Fruit fly (Drosophila melanogaster) whole organism, embryonic: ENCODE data around the gene CG34332.

ENCODE experiments used
- Abd-B ChIP-seq: fragments of 200-800 bp; sonication (Bioruptor generic); optimal IDR thresholded peaks from 2 replicates; lab custom pipeline; 2018; ENCODE audit warnings: missing biosample characterization, mild to moderate bottlenecking, missing genetic modification characterization, moderate library complexity
- Bgb ChIP-seq: fragments of 200-800 bp; sonication (Bioruptor generic); IDR thresholded peaks from 2 replicates; pipeline ENCODE4 v1.3.6; 2022; ENCODE audit warnings: missing biosample characterization, missing genetic modification characterization; ENCODE audit not compliant: partially characterized antibody
- CG11504 ChIP-seq: fragments of 200-800 bp; sonication (Bioruptor generic); optimal IDR thresholded peaks from 3 replicates; lab custom pipeline; 2019; ENCODE audit warnings: missing biosample characterization, mild to moderate bottlenecking, missing genetic modification characterization, moderate library complexity
- CG14965 ChIP-seq: fragments of 200-800 bp; sonication (Bioruptor generic); optimal IDR thresholded peaks from 2 replicates; lab custom pipeline; 2016; ENCODE audit warnings: missing biosample characterization, missing genetic modification characterization, borderline replicate concordance
- CG15479 ChIP-seq: fragments of 200-800 bp; sonication (Bioruptor generic); optimal IDR thresholded peaks from 3 replicates; lab custom pipeline; 2019; ENCODE audit warnings: missing biosample characterization, mild to moderate bottlenecking, missing genetic modification characterization, moderate library complexity
- CG15514 ChIP-seq: fragments of 200-800 bp; sonication (Bioruptor generic); optimal IDR thresholded peaks from 3 replicates; lab custom pipeline; 2017; ENCODE audit warnings: missing biosample characterization, missing genetic modification characterization, mild to moderate bottlenecking, moderate library complexity, missing genetic modification reagents
- CG17829 ChIP-seq: fragments of 200-800 bp; optimal IDR thresholded peaks from 2 replicates; lab custom pipeline; 2019; ENCODE audit warnings: missing biosample characterization, mild to moderate bottlenecking, missing genetic modification characterization, moderate library complexity
- CG2678 ChIP-seq: fragments of 200-800 bp; sonication (Bioruptor generic); optimal IDR thresholded peaks from 3 replicates; lab custom pipeline; 2019; ENCODE audit warnings: missing biosample characterization, mild to moderate bottlenecking, missing genetic modification characterization, moderate library complexity
- CG3847 ChIP-seq: fragments of 200-800 bp; sonication (Bioruptor generic); IDR thresholded peaks from 2 replicates; pipeline ENCODE4 v1.3.6; 2022; ENCODE audit warnings: missing biosample characterization, missing genetic modification characterization
- CG4328 ChIP-seq: fragments of 200-800 bp; sonication (Bioruptor generic); optimal IDR thresholded peaks from 3 replicates; lab custom pipeline; 2017; ENCODE audit warnings: missing biosample characterization, missing genetic modification reagents, missing genetic modification characterization
- CG4617 ChIP-seq: fragments of 200-800 bp; sonication (Bioruptor generic); optimal IDR thresholded peaks from 3 replicates; lab custom pipeline; 2016; ENCODE audit warnings: missing biosample characterization, missing genetic modification characterization, borderline replicate concordance
- CG6791 ChIP-seq: fragments of 200-800 bp; sonication (Bioruptor generic); IDR thresholded peaks from 3 replicates; pipeline ENCODE4 v1.3.6; 2022; ENCODE audit warnings: missing biosample characterization, missing genetic modification characterization; ENCODE audit not compliant: partially characterized antibody
- CG8359 ChIP-seq: fragments of 200-800 bp; sonication (Bioruptor generic); optimal IDR thresholded peaks from 2 replicates; lab custom pipeline; 2017; ENCODE audit warnings: missing biosample characterization, mild to moderate bottlenecking, missing genetic modification characterization, borderline replicate concordance
- CG8478 ChIP-seq: fragments of >200 bp; optimal IDR thresholded peaks from 2 replicates; lab custom pipeline; 2018
- CG9817 ChIP-seq: fragments of 200-800 bp; sonication (Bioruptor generic); optimal IDR thresholded peaks from 2 replicates; lab custom pipeline; 2018; ENCODE audit warnings: missing biosample characterization, mild to moderate bottlenecking, missing genetic modification characterization, moderate library complexity
- CoRest ChIP-seq: fragments of 200-800 bp; sonication (Bioruptor generic); optimal IDR thresholded peaks from 3 replicates; lab custom pipeline; 2018; ENCODE audit warnings: missing biosample characterization, mild to moderate bottlenecking, missing genetic modification characterization, moderate library complexity
- Dref ChIP-seq: fragments of 200-800 bp; sonication (Bioruptor generic); IDR thresholded peaks from 2 replicates; pipeline ENCODE4 v1.3.6; 2022; ENCODE audit warnings: missing biosample characterization, missing genetic modification characterization
- Elba2 ChIP-seq: fragments of 200-800 bp; sonication (Bioruptor generic); optimal IDR thresholded peaks from 3 replicates; lab custom pipeline; 2016; ENCODE audit warnings: missing biosample characterization, missing genetic modification characterization
- Fer3 ChIP-seq: fragments of 200-800 bp; sonication (Bioruptor generic); optimal IDR thresholded peaks from 2 replicates; lab custom pipeline; 2018; ENCODE audit warnings: missing biosample characterization, mild to moderate bottlenecking, missing genetic modification characterization, moderate library complexity
- HLH4C ChIP-seq: fragments of 200-800 bp; sonication (Bioruptor generic); IDR thresholded peaks from 3 replicates; pipeline ENCODE4 v1.3.6; 2022; ENCODE audit warnings: missing biosample characterization, missing genetic modification characterization; ENCODE audit not compliant: partially characterized antibody
- Hr3 ChIP-seq: fragments of 200-800 bp; sonication (Bioruptor generic); optimal IDR thresholded peaks from 3 replicates; lab custom pipeline; 2016; ENCODE audit warnings: missing biosample characterization, missing genetic modification characterization
- Hr78 ChIP-seq, 2 experiments: fragments of 200-800 bp in 1 of 2; fragments of >200 bp in 1 of 2; sonication (Bioruptor generic) in 1 of 2; optimal IDR thresholded peaks; 2 replicates each; lab custom pipeline; 2017 to 2019; ENCODE audit warnings: missing biosample characterization in 2 of 2, missing genetic modification characterization in 2 of 2, mild to moderate bottlenecking in 1 of 2, moderate library complexity in 1 of 2
- Med ChIP-seq: fragments of 200-800 bp; sonication (Bioruptor generic); peaks from one replicate; lab custom pipeline; 2016; ENCODE audit warnings: missing biosample characterization, missing genetic modification characterization, mild to moderate bottlenecking, inconsistent platforms, moderate library complexity
- TFAM ChIP-seq: fragments of 200-800 bp; sonication (Bioruptor generic); optimal IDR thresholded peaks from 2 replicates; lab custom pipeline; 2017; ENCODE audit warnings: missing biosample characterization, missing genetic modification characterization, inconsistent platforms
- Trl ChIP-seq, 3 experiments: fragments of >200 bp in 2 of 3; fragments of 200-800 bp in 1 of 3; sonication (Bioruptor generic) in 1 of 3; optimal IDR thresholded peaks; 2 replicates in 1 of 3; 3 replicates in 2 of 3; lab custom pipeline; 2016 to 2017; ENCODE audit warnings: missing biosample characterization in 1 of 3, missing genetic modification characterization in 1 of 3
- Usf ChIP-seq: fragments of 200-800 bp; sonication (Bioruptor generic); optimal IDR thresholded peaks from 2 replicates; lab custom pipeline; 2017; ENCODE audit warnings: missing genotype, missing biosample characterization, missing genetic modification characterization
- YL-1 ChIP-seq: fragments of 200-800 bp; sonication (Bioruptor generic); optimal IDR thresholded peaks from 3 replicates; lab custom pipeline; 2017; ENCODE audit warnings: missing biosample characterization, mild to moderate bottlenecking, missing genetic modification characterization
- amos ChIP-seq: fragments of 200-800 bp; sonication (Bioruptor generic); IDR thresholded peaks from 2 replicates; pipeline ENCODE4 v1.3.6; 2022; ENCODE audit warnings: missing biosample characterization, missing genetic modification characterization; ENCODE audit not compliant: partially characterized antibody
- bbx ChIP-seq: fragments of 200-800 bp; sonication (Bioruptor generic); IDR thresholded peaks from 2 replicates; pipeline ENCODE4 v1.3.6; 2022; ENCODE audit warnings: missing biosample characterization, missing genetic modification characterization; ENCODE audit not compliant: partially characterized antibody
- da ChIP-seq: fragments of 200-800 bp; sonication (Bioruptor generic); optimal IDR thresholded peaks from 2 replicates; lab custom pipeline; 2016; ENCODE audit warnings: missing biosample characterization, missing genetic modification characterization
- dimm ChIP-seq: fragments of 200-800 bp; sonication (Bioruptor generic); IDR thresholded peaks from 2 replicates; pipeline ENCODE4 v1.3.6; 2022; ENCODE audit warnings: missing biosample characterization, missing genetic modification characterization
- fd3F ChIP-seq: fragments of 200-800 bp; sonication (Bioruptor generic); optimal IDR thresholded peaks from 2 replicates; lab custom pipeline; 2018; ENCODE audit warnings: missing biosample characterization, mild to moderate bottlenecking, missing genetic modification characterization, moderate library complexity
- gcm ChIP-seq: fragments of 200-800 bp; sonication (Bioruptor generic); optimal IDR thresholded peaks from 2 replicates; lab custom pipeline; 2019; ENCODE audit warnings: missing biosample characterization, mild to moderate bottlenecking, missing genetic modification characterization, moderate library complexity
- gsb-n ChIP-seq: fragments of 200-800 bp; sonication (Bioruptor generic); optimal IDR thresholded peaks from 3 replicates; lab custom pipeline; 2018; ENCODE audit warnings: missing biosample characterization, mild to moderate bottlenecking, missing genetic modification characterization
- hbn ChIP-seq: fragments of 200-800 bp; sonication (Bioruptor generic); IDR thresholded peaks from 2 replicates; pipeline ENCODE4 v1.3.6; 2022; ENCODE audit warnings: missing biosample characterization, missing genetic modification characterization; ENCODE audit not compliant: partially characterized antibody
- kah ChIP-seq: fragments of 200-800 bp; sonication (Bioruptor generic); optimal IDR thresholded peaks from 2 replicates; lab custom pipeline; 2018; ENCODE audit warnings: missing biosample characterization, mild to moderate bottlenecking, missing genetic modification characterization
- klu ChIP-seq: fragments of 200-800 bp; sonication (Bioruptor generic); IDR thresholded peaks from 2 replicates; pipeline ENCODE4 v1.3.6; 2022; ENCODE audit warnings: missing biosample characterization, missing genetic modification characterization
- lilli ChIP-seq: fragments of 200-800 bp; sonication (Bioruptor generic); optimal IDR thresholded peaks from 3 replicates; lab custom pipeline; 2016; ENCODE audit warnings: missing biosample characterization, missing genetic modification characterization
- nerfin-2 ChIP-seq: fragments of 200-800 bp; sonication (Bioruptor generic); IDR thresholded peaks from 2 replicates; pipeline ENCODE4 v1.3.6; 2022; ENCODE audit warnings: missing biosample characterization, missing genetic modification characterization; ENCODE audit not compliant: partially characterized antibody
- pfk ChIP-seq: fragments of 200-800 bp; sonication (Bioruptor generic); optimal IDR thresholded peaks from 2 replicates; lab custom pipeline; 2018; ENCODE audit warnings: missing biosample characterization, mild to moderate bottlenecking, missing genetic modification characterization, moderate library complexity
- psq ChIP-seq: fragments of 200-800 bp; sonication (Bioruptor generic); optimal IDR thresholded peaks from 2 replicates; lab custom pipeline; 2017; ENCODE audit warnings: missing biosample characterization, missing genetic modification characterization
- sd ChIP-seq: fragments of 200-800 bp; sonication (Bioruptor generic); optimal IDR thresholded peaks from 3 replicates; lab custom pipeline; 2018; ENCODE audit warnings: missing biosample characterization, mild to moderate bottlenecking, missing genetic modification characterization, moderate library complexity
- sens ChIP-seq: fragments of 200-800 bp; sonication (Bioruptor generic); peaks from one replicate; lab custom pipeline; 2016; ENCODE audit warnings: missing biosample characterization, missing genetic modification characterization
- stc ChIP-seq: fragments of 200-800 bp; sonication (Bioruptor generic); IDR thresholded peaks from 2 replicates; pipeline ENCODE4 v1.3.6; 2022; ENCODE audit warnings: missing biosample characterization, missing genetic modification characterization
- stwl ChIP-seq: fragments of 200-800 bp; sonication (Bioruptor generic); optimal IDR thresholded peaks from 3 replicates; lab custom pipeline; 2018; ENCODE audit warnings: missing biosample characterization, mild to moderate bottlenecking, missing genetic modification characterization, moderate library complexity
- tll ChIP-seq, 2 experiments: fragments of 200-800 bp in 1 of 2; fragments of >200 bp in 1 of 2; sonication (Bioruptor generic) in 1 of 2; optimal IDR thresholded peaks; 2 replicates each; lab custom pipeline; 2017 to 2019; ENCODE audit warnings: missing biosample characterization in 2 of 2, missing genetic modification characterization in 2 of 2, mild to moderate bottlenecking in 1 of 2, moderate library complexity in 1 of 2
- trem ChIP-seq: fragments of 200-800 bp; optimal IDR thresholded peaks from 3 replicates; lab custom pipeline; 2019; ENCODE audit warnings: missing biosample characterization, mild to moderate bottlenecking, missing genetic modification characterization, moderate library complexity

The CG34332 gene

dm6 chrX:20165773-20166412, 25.1 kb downstream of the CG34332 start, which contains the start of gene Phf7 (continued):
- TF ChIP-seq CG8359 (no peak), CG11504 (tag; lab: Kevin White, UChicago) (no peak), tll (GFP tag; optimal IDR thresholded peaks at IDR 0.05; lab: Kevin White, UChicago) (no peak), lilli (no peak), CG14965 (GFP tag; lab: Kevin White, UChicago) (no peak), Fer3 (tag; lab: Kevin White, UChicago) (no peak), da (no peak), trem (tag; lab: Kevin White, UChicago) (peak; percentile 20), psq (no peak), TFAM (GFP tag; lab: Kevin White, UChicago) (no peak), nerfin-2 (GFP tag; lab: Robert Waterston, UW) (peak; percentile 39; the same call in 1 of the 2 replicates), klu (no peak), CG2678 (tag; lab: Kevin White, UChicago) (no peak), Trl (optimal IDR thresholded peaks at IDR 0.05; lab: Kevin White, UChicago) (no peak), Trl (GFP tag; optimal IDR thresholded peaks at IDR 0.05; lab: Kevin White, UChicago) (no peak), CG15479 (GFP tag; lab: Kevin White, UChicago) (no peak), Hr3 (no peak), Dref (peak; percentile 85), pfk (peak; percentile 94), dimm (no peak), fd3F (GFP tag; lab: Kevin White, UChicago) (no peak), bbx (peak; percentile 77), CG17829 (tag; lab: Kevin White, UChicago) (peak; percentile 14), Usf (GFP tag; lab: Kevin White, UChicago) (no peak), CG15514 (GFP tag; lab: Kevin White, UChicago) (peak; percentile 66), CoRest (tag; lab: Kevin White, UChicago) (peak; percentile 23), Med (peak; percentile 68), sd (no peak), CG8478 (lab: Kevin White, UChicago) (no peak), hbn (GFP tag; lab: Robert Waterston, UW) (peak; percentile 58), HLH4C (GFP tag; lab: Robert Waterston, UW) (peak; percentile 65), CG4328 (no peak), CG3847 (GFP tag; lab: Robert Waterston, UW) (0 out of 2 replicates have a peak, but pooled peaks have one; percentile 12), CG9817 (tag; lab: Kevin White, UChicago) (no peak), YL-1 (no peak), Abd-B (GFP tag; lab: Kevin White, UChicago) (peak; percentile 85), gsb-n (tag; lab: Kevin White, UChicago) (no peak), gcm (GFP tag; lab: Kevin White, UChicago) (no peak), CG6791 (GFP tag; lab: Robert Waterston, UW) (peak; percentile 82), stwl (tag; lab: Kevin White, UChicago) (peak; percentile 74), Elba2 (GFP tag; lab: Kevin White, UChicago) (no peak), Hr78 (GFP tag; optimal IDR thresholded peaks at IDR 0.05; lab: Kevin White, UChicago) (no peak), stc (GFP tag; lab: Robert Waterston, UW) (no peak), CG4617 (GFP tag; lab: Kevin White, UChicago) (no peak), kah (no peak), sens (peak; percentile 53), amos (peak; percentile 86), Bgb (GFP tag; lab: Robert Waterston, UW) (peak; percentile 86)
